Fruit fly (Drosophila melanogaster) whole organism, wandering third instar larva: ENCODE data around the gene CG32537.

Experiments used
- Abd-B ChIP-seq: fragments of >200 bp; optimal IDR thresholded peaks from 2 replicates; lab custom pipeline; 2017; ENCODE audit warnings: missing biosample characterization, missing genetic modification characterization
- Dfd ChIP-seq: fragments of >200 bp; optimal IDR thresholded peaks from 2 replicates; lab custom pipeline; 2017; ENCODE audit warnings: missing biosample characterization, missing genetic modification characterization
- OdsH ChIP-seq: fragments of 200-800 bp; sonication (Bioruptor generic); optimal IDR thresholded peaks from 2 replicates; lab custom pipeline; 2016; ENCODE audit warnings: missing biosample characterization, mild to moderate bottlenecking, missing genetic modification characterization
- Sp1 ChIP-seq: fragments of 200-800 bp; sonication (Bioruptor generic); optimal IDR thresholded peaks from 3 replicates; lab custom pipeline; 2019; ENCODE audit warnings: missing biosample characterization, mild to moderate bottlenecking, missing genetic modification characterization, moderate library complexity
- ey ChIP-seq: fragments of 200-800 bp; sonication (Bioruptor generic); optimal IDR thresholded peaks from 2 replicates; lab custom pipeline; 2016; ENCODE audit warnings: missing biosample characterization, missing genetic modification characterization
- foxo ChIP-seq, 2 experiments: fragments of 200-800 bp; sonication (Bioruptor generic); optimal IDR thresholded peaks; 2 replicates in 1 of 2; 3 replicates in 1 of 2; lab custom pipeline; 2016 to 2017; ENCODE audit warnings: missing biosample characterization in 2 of 2, missing genetic modification characterization in 2 of 2
- fru ChIP-seq: fragments of 200-800 bp; sonication (Bioruptor generic); optimal IDR thresholded peaks from 3 replicates; lab custom pipeline; 2016; ENCODE audit warnings: missing biosample characterization, mild to moderate bottlenecking, missing genetic modification characterization
- lola ChIP-seq: fragments of >200 bp; optimal IDR thresholded peaks from 2 replicates; lab custom pipeline; 2017; ENCODE audit warnings: missing biosample characterization, missing genetic modification characterization
- pan ChIP-seq: fragments of >200 bp; optimal IDR thresholded peaks from 2 replicates; lab custom pipeline; 2017
- psq ChIP-seq: fragments of 200-800 bp; sonication (Bioruptor generic); optimal IDR thresholded peaks from 3 replicates; lab custom pipeline; 2017; ENCODE audit warnings: missing biosample characterization, mild to moderate bottlenecking, missing genetic modification characterization, moderate library complexity
- usp ChIP-seq: fragments of >200 bp; optimal IDR thresholded peaks from 2 replicates; lab custom pipeline; 2017; ENCODE audit warnings: missing biosample characterization, missing genetic modification characterization

- TF ChIP-seq Sp1 (GFP tag; lab: Kevin White, UChicago) (no peak), foxo (GFP tag; optimal IDR thresholded peaks at IDR 0.05; lab: Kevin White, UChicago) (no peak), pan (lab: Kevin White, UChicago) (no peak), OdsH (GFP tag; lab: Kevin White, UChicago) (no peak), psq (no peak), Dfd (GFP tag; lab: Kevin White, UChicago) (no peak), usp (GFP tag; lab: Kevin White, UChicago) (no peak), ey (GFP tag; lab: Kevin White, UChicago) (no peak), Abd-B (GFP tag; lab: Kevin White, UChicago) (no peak), lola (no peak), fru (no peak)
Measured at dm6 chrX:19239365-19239764, 37.0 kb downstream of the CG32537 start.
